Worm (Caenorhabditis elegans): ENCODE measurements around the gene Y73B6BL.22.

Gene Y73B6BL.22

DNA sequence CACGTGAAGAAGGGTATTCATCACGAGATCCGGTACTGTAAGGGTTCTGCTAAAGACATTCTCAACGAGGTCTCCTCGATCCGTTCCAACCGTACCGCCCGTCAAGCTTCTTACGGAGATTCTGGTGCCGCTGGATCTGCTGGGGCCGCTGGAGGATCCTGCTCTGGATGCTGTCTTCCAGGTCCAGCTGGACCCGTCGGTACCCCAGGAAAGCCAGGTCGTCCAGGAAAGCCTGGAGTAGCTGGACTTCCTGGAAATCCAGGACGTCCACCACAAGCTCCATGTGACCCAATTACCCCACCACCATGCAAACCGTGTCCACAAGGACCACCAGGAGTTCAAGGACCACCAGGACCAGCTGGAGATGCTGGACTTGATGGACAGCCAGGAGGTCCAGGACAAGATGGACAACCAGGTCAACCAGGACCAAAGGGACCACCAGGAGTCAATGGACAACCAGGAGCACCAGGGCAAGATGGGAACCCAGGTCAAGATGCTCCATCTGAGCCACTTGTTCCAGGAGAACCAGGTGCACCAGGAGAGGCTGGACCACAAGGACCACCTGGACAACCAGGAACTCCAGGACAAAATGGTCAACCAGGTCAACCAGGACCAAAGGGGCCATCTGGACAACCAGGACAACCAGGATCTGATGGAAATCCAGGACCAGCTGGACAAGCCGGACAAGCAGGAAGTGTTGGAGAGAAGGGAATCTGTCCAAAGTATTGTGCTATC, 39.0 kb downstream of the Y73B6BL.22 start:
- TF ChIP-seq him-1 (tag; optimal IDR thresholded peaks at IDR 0.05) (no peak), dao-5 (tag; optimal IDR thresholded peaks at IDR 0.05) (no peak), W03F9.2 (tag; optimal IDR thresholded peaks at IDR 0.05) (no peak)

DNA sequence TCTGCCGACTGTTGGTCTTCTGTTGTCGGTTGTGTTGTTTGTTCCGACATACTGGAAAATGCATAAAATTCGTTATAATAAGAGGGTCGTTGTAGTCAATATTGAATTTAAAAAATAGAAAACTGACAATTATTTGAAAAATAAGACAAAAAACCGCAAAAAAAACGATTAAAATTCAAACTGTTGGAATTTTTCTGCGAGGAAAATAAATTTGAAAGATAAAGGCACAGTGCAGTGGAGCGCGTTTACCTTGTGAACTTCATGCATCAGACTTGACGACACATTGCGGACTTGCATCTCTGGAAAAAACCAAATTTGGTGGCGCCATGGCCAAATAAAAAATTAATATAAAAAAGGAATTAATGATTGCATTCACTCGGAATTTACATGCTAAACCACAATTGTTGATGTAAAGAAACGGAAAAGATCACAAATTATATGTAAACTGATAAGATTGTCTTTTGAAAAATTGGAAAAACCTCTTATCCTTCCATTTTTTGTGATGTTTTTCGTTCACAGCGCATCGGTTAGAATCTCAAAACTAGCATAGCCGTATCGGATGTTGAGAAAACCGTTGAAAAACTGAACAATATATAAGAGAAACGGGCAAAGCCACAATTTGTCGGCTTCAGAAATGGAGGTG, 39.9 kb downstream of the Y73B6BL.22 start, which contains the start of the genes hrpf-2 and bli-6:
Gene hrpf-2, minus strand, starts transcription at position 51 of the 643 bp plus-strand sequence.
Gene bli-6, plus strand, starts transcription at position 593 of the 643 bp plus-strand sequence.
- no peak for TF ChIP-seq him-1 (tag; optimal IDR thresholded peaks at IDR 0.05)
- TF ChIP-seq W03F9.2 (tag; optimal IDR thresholded peaks at IDR 0.05) = peak; percentile 92
- TF ChIP-seq dao-5 (tag; optimal IDR thresholded peaks at IDR 0.05) = no peak

DNA sequence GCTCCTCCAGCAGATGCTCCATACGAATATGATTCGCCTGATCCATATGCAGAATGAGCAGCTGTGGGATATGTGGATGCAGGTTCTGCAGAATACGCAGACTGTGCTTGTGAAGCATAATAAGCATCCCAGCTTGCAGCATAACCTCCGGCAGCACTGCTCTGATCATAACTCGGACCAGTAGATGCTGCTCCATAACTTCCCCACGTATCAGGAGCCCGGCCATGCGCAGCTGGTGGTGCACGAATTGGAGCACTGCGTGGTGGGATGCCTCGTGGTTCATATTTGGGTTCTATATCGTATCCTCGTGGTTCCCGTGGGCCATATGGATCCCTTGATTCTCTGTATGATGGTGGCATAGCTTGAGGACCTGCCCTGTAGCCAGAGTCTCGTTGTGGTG, 42.7 kb downstream of the Y73B6BL.22 start:
- TF ChIP-seq dao-5 (tag; optimal IDR thresholded peaks at IDR 0.05) = no peak
- TF ChIP-seq W03F9.2 (tag; optimal IDR thresholded peaks at IDR 0.05) = no peak
- TF ChIP-seq him-1 (tag; optimal IDR thresholded peaks at IDR 0.05) = no peak

- TF ChIP-seq dao-5 (tag; optimal IDR thresholded peaks at IDR 0.05) (no peak), him-1 (tag; optimal IDR thresholded peaks at IDR 0.05) (no peak), W03F9.2 (tag; optimal IDR thresholded peaks at IDR 0.05) (no peak)
Measured at ce11 chrIV:6372993-6373392, 43.5 kb downstream of the Y73B6BL.22 start, which contains the start of gene smg-3. smg-3 (minus strand) TSS chrIV:6373093.

- TF ChIP-seq dao-5 (tag; optimal IDR thresholded peaks at IDR 0.05) (no peak), W03F9.2 (tag; optimal IDR thresholded peaks at IDR 0.05) (no peak), him-1 (tag; optimal IDR thresholded peaks at IDR 0.05) (no peak)
Measured at ce11 chrIV:6372267-6372666, 44.2 kb downstream of the Y73B6BL.22 start.

DNA sequence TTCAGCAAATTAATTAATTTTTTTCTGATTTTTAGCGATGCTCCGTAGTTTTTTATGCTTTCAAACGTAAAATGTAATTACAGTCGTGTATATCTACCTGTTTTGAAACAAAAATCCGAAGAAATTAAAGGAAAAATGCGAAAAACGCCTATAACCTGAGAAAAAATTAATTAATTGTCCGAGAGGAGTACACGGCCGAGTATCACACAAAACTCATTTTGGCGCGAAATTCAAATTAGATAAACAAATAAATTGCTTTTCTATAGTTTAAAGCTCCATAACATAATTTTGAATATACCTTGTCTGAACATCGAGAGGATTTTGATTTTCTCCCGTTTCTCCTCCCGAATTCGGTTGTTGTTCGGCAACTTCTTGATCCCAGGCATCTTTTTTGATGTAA, 47.0 kb downstream of the Y73B6BL.22 start:
- TF ChIP-seq him-1 (tag; optimal IDR thresholded peaks at IDR 0.05) (no peak), W03F9.2 (tag; optimal IDR thresholded peaks at IDR 0.05) (no peak), dao-5 (tag; optimal IDR thresholded peaks at IDR 0.05) (no peak)

All from whole organism, L4/young adult.